Worm (Caenorhabditis elegans) whole organism, L1 larva: ENCODE measurements around the gene nspg-5.

ENCODE experiments used
- C04F5.9 ChIP-seq: sonication (generic microtip); optimal IDR thresholded peaks from 2 replicates; lab custom pipeline; 2016; ENCODE audit warnings: missing genetic modification characterization, missing compliant biosample characterization
- C16A3.4 ChIP-seq: fragments of 150-350 bp; optimal IDR thresholded peaks from 2 replicates; lab custom pipeline; 2014; ENCODE audit warnings: missing biosample characterization, missing genetic modification characterization
- C34B4.2 ChIP-seq: sonication (generic microtip); optimal IDR thresholded peaks from 2 replicates; lab custom pipeline; 2017; ENCODE audit warnings: mild to moderate bottlenecking, missing genetic modification characterization, missing compliant biosample characterization
- Y116A8C.19 ChIP-seq: sonication (generic microtip); optimal IDR thresholded peaks from 2 replicates; lab custom pipeline; 2016; ENCODE audit warnings: missing compliant biosample characterization, missing genetic modification characterization, borderline replicate concordance
- aha-1 ChIP-seq: fragments of 150-350 bp; optimal IDR thresholded peaks from 2 replicates; lab custom pipeline; 2014; ENCODE audit warnings: missing biosample characterization, missing genetic modification characterization
- ama-1 ChIP-seq: fragments of 150-350 bp; optimal IDR thresholded peaks from 2 replicates; lab custom pipeline; 2014
- ceh-63 ChIP-seq: fragments of 200-800 bp; sonication (Bioruptor generic); optimal IDR thresholded peaks from 2 replicates; lab custom pipeline; 2018; ENCODE audit warnings: mild to moderate bottlenecking, missing genetic modification characterization, missing compliant biosample characterization
- ceh-88 ChIP-seq: fragments of 200-800 bp; sonication (Bioruptor generic); IDR thresholded peaks from 2 replicates; pipeline ENCODE4 v1.3.6; 2022; ENCODE audit warnings: missing genetic modification characterization, missing compliant biosample characterization
- dpl-1 ChIP-seq, 3 experiments: fragments of 150-350 bp in 2 of 3; sonication (generic microtip) in 1 of 3; optimal IDR thresholded peaks; 2 replicates each; lab custom pipeline; 2014 to 2017; ENCODE audit warnings: missing biosample characterization in 3 of 3, missing genetic modification characterization in 3 of 3, missing genetic modification reagents in 3 of 3
- efl-1 ChIP-seq, 4 experiments: fragments of 150-350 bp; optimal IDR thresholded peaks in 3 of 4; peaks in 1 of 4; 1 replicate in 1 of 4; 2 replicates in 3 of 4; lab custom pipeline; 2014; ENCODE audit warnings: missing biosample characterization in 2 of 4, missing genetic modification characterization in 2 of 4, missing genetic modification reagents in 2 of 4
- egl-13 ChIP-seq: sonication (generic microtip); optimal IDR thresholded peaks from 2 replicates; lab custom pipeline; 2016; ENCODE audit warnings: missing genotype, missing genetic modification reagents, missing genetic modification characterization, missing compliant biosample characterization
- egl-27 ChIP-seq, 2 experiments: fragments of 150-350 bp in 1 of 2; sonication (generic microtip); optimal IDR thresholded peaks; 3 replicates each; lab custom pipeline; 2017 to 2018; ENCODE audit warnings: missing biosample characterization in 2 of 2, missing genetic modification characterization in 2 of 2, missing genetic modification reagents in 2 of 2
- elt-3 ChIP-seq, 6 experiments: fragments of 150-350 bp in 1 of 6; sonication (generic microtip); optimal IDR thresholded peaks; 2 replicates each; lab custom pipeline; 2017 to 2018; ENCODE audit warnings: missing biosample characterization in 6 of 6, missing genetic modification characterization in 6 of 6, inconsistent platforms in 1 of 6
- fkh-10 ChIP-seq: sonication (generic microtip); optimal IDR thresholded peaks from 2 replicates; lab custom pipeline; 2017; ENCODE audit warnings: missing biosample characterization, missing genetic modification reagents, missing genetic modification characterization
- fkh-4 ChIP-seq: sonication (generic microtip); optimal IDR thresholded peaks from 2 replicates; lab custom pipeline; 2016; ENCODE audit warnings: missing compliant biosample characterization, missing genetic modification characterization, borderline replicate concordance
- fos-1 ChIP-seq: fragments of 150-350 bp; optimal IDR thresholded peaks from 2 replicates; lab custom pipeline; 2014; ENCODE audit warnings: missing biosample characterization, missing genetic modification characterization
- hlh-4 ChIP-seq: sonication (generic microtip); optimal IDR thresholded peaks from 2 replicates; lab custom pipeline; 2016; ENCODE audit warnings: mild to moderate bottlenecking, missing genetic modification characterization, missing compliant biosample characterization
- jun-1 ChIP-seq: fragments of 150-350 bp; optimal IDR thresholded peaks from 2 replicates; lab custom pipeline; 2014; ENCODE audit warnings: missing biosample characterization, missing genetic modification reagents, missing genetic modification characterization
- lin-13 ChIP-seq: fragments of 150-350 bp; optimal IDR thresholded peaks from 2 replicates; lab custom pipeline; 2014; ENCODE audit warnings: missing biosample characterization, missing genetic modification reagents, missing genetic modification characterization
- lin-14 ChIP-seq: fragments of 200-800 bp; sonication (Bioruptor generic); optimal IDR thresholded peaks from 2 replicates; lab custom pipeline; 2018; ENCODE audit warnings: mild to moderate bottlenecking, missing genetic modification characterization, moderate library complexity, missing compliant biosample characterization
- lin-15B ChIP-seq: fragments of 150-350 bp; sonication (generic microtip); optimal IDR thresholded peaks from 3 replicates; lab custom pipeline; 2014; ENCODE audit warnings: missing biosample characterization, missing genetic modification characterization
- lin-39 ChIP-seq: fragments of 150-350 bp; optimal IDR thresholded peaks from 2 replicates; lab custom pipeline; 2014; ENCODE audit warnings: missing biosample characterization, missing genetic modification reagents, missing genetic modification characterization
- lir-3 ChIP-seq: sonication (generic microtip); optimal IDR thresholded peaks from 2 replicates; lab custom pipeline; 2016; ENCODE audit warnings: mild to moderate bottlenecking, missing genetic modification characterization, moderate library complexity, missing compliant biosample characterization; ENCODE audit not compliant: poor library complexity
- mab-9 ChIP-seq: fragments of 200-800 bp; sonication (Bioruptor generic); IDR thresholded peaks from 2 replicates; pipeline ENCODE4 v1.3.6; 2022; ENCODE audit warnings: missing genetic modification reagents, missing genetic modification characterization, missing compliant biosample characterization
- nhr-11 ChIP-seq: fragments of 150-350 bp; optimal IDR thresholded peaks from 2 replicates; lab custom pipeline; 2014; ENCODE audit warnings: missing biosample characterization, missing genetic modification characterization
- nhr-19 ChIP-seq: fragments of 200-800 bp; sonication (Bioruptor generic); conservative IDR thresholded peaks from 2 replicates; pipeline ENCODE4 v1.3.6; 2022; ENCODE audit warnings: missing genetic modification characterization, missing compliant biosample characterization
- nhr-20 ChIP-seq: sonication (generic microtip); optimal IDR thresholded peaks from 2 replicates; lab custom pipeline; 2016; ENCODE audit warnings: mild to moderate bottlenecking, missing genetic modification characterization, missing compliant biosample characterization
- nhr-237 ChIP-seq: fragments of 150-350 bp; optimal IDR thresholded peaks from 2 replicates; lab custom pipeline; 2014; ENCODE audit warnings: missing biosample characterization, missing genetic modification characterization
- nhr-71 ChIP-seq: sonication (generic microtip); optimal IDR thresholded peaks from 2 replicates; lab custom pipeline; 2016; ENCODE audit warnings: mild to moderate bottlenecking, missing genetic modification characterization, moderate library complexity, missing compliant biosample characterization
- nhr-77 ChIP-seq: fragments of 150-350 bp; optimal IDR thresholded peaks from 2 replicates; lab custom pipeline; 2014; ENCODE audit warnings: missing biosample characterization, missing genetic modification characterization
- nhr-84 ChIP-seq: sonication (generic microtip); optimal IDR thresholded peaks from 2 replicates; lab custom pipeline; 2017; ENCODE audit warnings: missing biosample characterization, missing genetic modification characterization
- nhr-85 ChIP-seq: sonication (generic microtip); peaks from one replicate; lab custom pipeline; 2016; ENCODE audit warnings: missing genetic modification characterization, inconsistent platforms, missing compliant biosample characterization
- pqm-1 ChIP-seq: sonication (generic microtip); optimal IDR thresholded peaks from 3 replicates; lab custom pipeline; 2017; ENCODE audit warnings: missing biosample characterization, missing genetic modification characterization
- rnt-1 ChIP-seq: sonication (generic microtip); optimal IDR thresholded peaks from 2 replicates; lab custom pipeline; 2016; ENCODE audit warnings: mild to moderate bottlenecking, missing genetic modification characterization, moderate library complexity, missing compliant biosample characterization
- skn-1 ChIP-seq: fragments of 150-350 bp; optimal IDR thresholded peaks from 2 replicates; lab custom pipeline; 2014; ENCODE audit warnings: missing biosample characterization, missing genetic modification characterization
- snpc-4 ChIP-seq: fragments of 150-350 bp; optimal IDR thresholded peaks from 2 replicates; lab custom pipeline; 2014; ENCODE audit warnings: missing biosample characterization, missing genetic modification characterization
- snu-23 ChIP-seq: sonication (generic microtip); optimal IDR thresholded peaks from 2 replicates; lab custom pipeline; 2016; ENCODE audit warnings: missing genetic modification characterization, missing compliant biosample characterization
- sptf-1 ChIP-seq: fragments of 150-350 bp; optimal IDR thresholded peaks from 2 replicates; lab custom pipeline; 2014; ENCODE audit warnings: missing biosample characterization, missing genetic modification characterization
- sup-37 ChIP-seq: fragments of 200-800 bp; sonication (Bioruptor generic); optimal IDR thresholded peaks from 2 replicates; lab custom pipeline; 2018; ENCODE audit warnings: mild to moderate bottlenecking, missing genetic modification characterization, missing compliant biosample characterization
- unc-130 ChIP-seq: fragments of 150-350 bp; optimal IDR thresholded peaks from 2 replicates; lab custom pipeline; 2017; ENCODE audit warnings: missing biosample characterization, missing genetic modification characterization, inconsistent platforms
- unc-98 ChIP-seq: fragments of 200-800 bp; sonication (Bioruptor generic); IDR thresholded peaks from 2 replicates; pipeline ENCODE4 v1.3.6; 2022; ENCODE audit warnings: missing genetic modification characterization, missing compliant biosample characterization
- vab-15 ChIP-seq: sonication (generic microtip); optimal IDR thresholded peaks from 2 replicates; lab custom pipeline; 2017; ENCODE audit warnings: missing genotype, mild to moderate bottlenecking, missing genetic modification characterization, missing compliant biosample characterization
- zag-1 ChIP-seq: fragments of 150-350 bp; optimal IDR thresholded peaks from 2 replicates; lab custom pipeline; 2014; ENCODE audit warnings: missing biosample characterization, missing genetic modification characterization
- zip-4 ChIP-seq: fragments of 200-800 bp; sonication (Bioruptor generic); optimal IDR thresholded peaks from 2 replicates; lab custom pipeline; 2018; ENCODE audit warnings: mild to moderate bottlenecking, missing genetic modification characterization, moderate library complexity, missing compliant biosample characterization
- ztf-11 ChIP-seq, 2 experiments: sonication (generic microtip); optimal IDR thresholded peaks; 2 replicates each; lab custom pipeline; 2016 to 2017; ENCODE audit warnings: missing genetic modification characterization in 2 of 2, missing biosample characterization in 1 of 2, missing compliant biosample characterization in 1 of 2

nspg-5 gene

ce11 chrX:3003703-3004102 lies 21.9 kb downstream of the nspg-5 start, which contains the start of gene Y41G9A.6:
Y41G9A.6 (minus strand) TSS chrX:3003803.
- TF ChIP-seq skn-1 (tag; lab: Kevin White, UChicago), result no peak

DNA sequence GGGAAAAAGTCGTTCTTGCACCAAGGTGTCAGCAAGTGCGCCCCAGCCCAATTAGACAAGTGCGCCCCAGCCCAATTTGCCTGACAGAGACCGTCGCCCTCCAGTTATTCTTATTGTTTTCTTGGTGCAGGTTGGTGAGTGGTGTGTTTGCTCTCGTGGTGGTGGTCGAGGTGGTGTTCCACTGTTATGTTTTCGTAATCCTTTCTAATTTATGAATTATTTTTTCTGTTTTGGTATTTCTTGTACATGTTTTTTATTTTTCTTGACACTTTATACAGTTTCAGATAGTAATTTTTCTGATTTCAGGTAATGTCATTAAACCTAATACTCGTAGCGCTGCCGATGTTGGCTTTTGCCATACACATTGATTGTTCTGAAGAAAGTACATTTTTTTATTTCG lies 27.4 kb downstream of the nspg-5 start, which contains the start of gene Y48D7A.1:
Y48D7A.1 (plus strand) TSS at position 301 of the 400 bp plus-strand sequence.
- no peak for TF ChIP-seq C16A3.4 (tag; lab: Kevin White, UChicago)
- TF ChIP-seq nhr-85 (tag; lab: Kevin White, UChicago), result no peak
- TF ChIP-seq, all 84 proteins: peak for 0

ce11 chrX:3018505-3018996 lies 36.7 kb downstream of the nspg-5 start, which contains the start of gene flp-18:
flp-18 (minus strand) TSS chrX:3018555.
- no peak for TF ChIP-seq nhr-20 (tag; lab: Kevin White, UChicago)
- TF ChIP-seq zag-1 (tag; lab: Kevin White, UChicago), result no peak
- no peak for TF ChIP-seq ceh-63 (GFP tag; lab: Kevin White, UChicago)
- no peak for TF ChIP-seq lin-13 (GFP tag; lab: Kevin White, UChicago)
- TF ChIP-seq nhr-71 (tag; lab: Kevin White, UChicago), result no peak
- TF ChIP-seq lin-39 (tag; lab: Kevin White, UChicago), result no peak
- TF ChIP-seq egl-27 (tag; optimal IDR thresholded peaks at IDR 0.05; lab: Kevin White, UChicago), result no peak
- TF ChIP-seq sptf-1 (tag; lab: Kevin White, UChicago), result no peak
- TF ChIP-seq unc-130 (tag; lab: Kevin White, UChicago), result no peak
- TF ChIP-seq ama-1 (lab: Kevin White, UChicago), result no peak
- no peak for TF ChIP-seq unc-98 (GFP tag; lab: Robert Waterston, UW)

DNA sequence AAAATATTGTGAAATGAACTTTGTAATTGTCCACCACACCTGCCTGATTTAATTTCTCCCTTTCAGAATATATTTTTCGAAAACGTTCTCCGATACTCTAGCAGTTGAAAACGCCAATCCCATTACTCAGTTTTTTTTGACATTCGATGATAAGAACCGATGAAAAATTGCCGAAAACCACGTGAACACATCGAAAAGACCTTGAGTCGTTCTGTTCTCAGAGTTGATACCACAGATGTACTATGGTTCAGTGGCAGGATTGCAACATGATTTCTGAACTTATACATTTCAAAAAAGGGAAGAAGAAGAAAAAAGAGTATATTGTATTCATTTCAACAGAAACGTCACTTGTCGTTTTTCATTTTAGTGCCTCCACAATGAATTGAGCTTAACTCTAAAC lies 38.2 kb downstream of the nspg-5 start:
- TF ChIP-seq ceh-63 (GFP tag; lab: Kevin White, UChicago) (no peak), jun-1 (no peak), ztf-11 (tag; optimal IDR thresholded peaks at IDR 0.05; lab: Kevin White, UChicago) (no peak), aha-1 (no peak), lir-3 (tag; lab: Kevin White, UChicago) (no peak), egl-27 (tag; optimal IDR thresholded peaks at IDR 0.05; lab: Kevin White, UChicago) (no peak), nhr-20 (tag; lab: Kevin White, UChicago) (peak; percentile 60), elt-3 (tag; optimal IDR thresholded peaks at IDR 0.05; lab: Kevin White, UChicago) (peak in 2 of 6 experiments; percentile 26 to 94), Y116A8C.19 (tag; lab: Kevin White, UChicago) (no peak), nhr-19 (GFP tag; lab: Robert Waterston, UW) (no peak), nhr-84 (tag; lab: Kevin White, UChicago) (no peak), hlh-4 (tag; lab: Kevin White, UChicago) (no peak), ceh-88 (no peak), lin-14 (GFP tag; lab: Kevin White, UChicago) (peak; percentile 38), efl-1 (optimal IDR thresholded peaks at IDR 0.05; lab: Kevin White, UChicago) (no peak), efl-1 (GFP tag; optimal IDR thresholded peaks at IDR 0.05 in 1 of 2; lab: Kevin White, UChicago) (peak in 1 of 2 experiments; percentile 59), lin-15B (tag; lab: Kevin White, UChicago) (no peak), snu-23 (GFP tag; lab: Kevin White, UChicago) (peak; percentile 40), C04F5.9 (no peak), fos-1 (tag; lab: Kevin White, UChicago) (no peak), vab-15 (tag; lab: Kevin White, UChicago) (no peak), dpl-1 (GFP tag; optimal IDR thresholded peaks at IDR 0.05; lab: Kevin White, UChicago) (no peak), mab-9 (GFP tag; lab: Robert Waterston, UW) (no peak), C34B4.2 (no peak), rnt-1 (no peak), egl-13 (no peak), nhr-85 (tag; lab: Kevin White, UChicago) (peak; percentile 79), snpc-4 (tag; lab: Kevin White, UChicago) (no peak), nhr-71 (tag; lab: Kevin White, UChicago) (peak; percentile 48), fkh-4 (tag; lab: Kevin White, UChicago) (no peak), sup-37 (GFP tag; lab: Kevin White, UChicago) (no peak), zag-1 (tag; lab: Kevin White, UChicago) (no peak), zip-4 (GFP tag; lab: Kevin White, UChicago) (no peak), fkh-10 (GFP tag; lab: Kevin White, UChicago) (no peak), nhr-11 (no peak), nhr-237 (tag; lab: Kevin White, UChicago) (no peak), nhr-77 (tag; lab: Kevin White, UChicago) (no peak), sptf-1 (tag; lab: Kevin White, UChicago) (no peak), pqm-1 (no peak)
